Worm (Caenorhabditis elegans) whole organism, early embryonic: Measurements from ENCODE around the gene Y4C6A.4.

Experiments
- B0310.2 ChIP-seq: sonication (generic microtip); optimal IDR thresholded peaks from 2 replicates; lab custom pipeline; 2016; ENCODE audit warnings: mild to moderate bottlenecking, missing genetic modification characterization, missing compliant biosample characterization
- F13C5.2 ChIP-seq: sonication (generic microtip); optimal IDR thresholded peaks from 2 replicates; lab custom pipeline; 2017; ENCODE audit warnings: mild to moderate bottlenecking, missing genetic modification characterization, inconsistent platforms, missing compliant biosample characterization
- aly-1 ChIP-seq: sonication (generic microtip); optimal IDR thresholded peaks from 2 replicates; lab custom pipeline; 2016; ENCODE audit warnings: missing genetic modification characterization, missing compliant biosample characterization
- ama-1 ChIP-seq: fragments of 150-350 bp; optimal IDR thresholded peaks from 2 replicates; lab custom pipeline; 2014
- ceh-13 ChIP-seq: fragments of 200-800 bp; sonication (Bioruptor generic); optimal IDR thresholded peaks from 2 replicates; lab custom pipeline; 2018; ENCODE audit warnings: mild to moderate bottlenecking, missing genetic modification characterization, missing compliant biosample characterization
- ets-7 ChIP-seq: sonication (generic microtip); optimal IDR thresholded peaks from 2 replicates; lab custom pipeline; 2016; ENCODE audit warnings: missing genotype, missing genetic modification characterization, missing compliant biosample characterization
- flt-1 ChIP-seq: fragments of 200-800 bp; sonication (Bioruptor generic); IDR thresholded peaks from 2 replicates; pipeline ENCODE4 v1.3.6; 2022; ENCODE audit warnings: missing genetic modification characterization, missing compliant biosample characterization
- hmg-4 ChIP-seq: fragments of 200-800 bp; sonication (Bioruptor generic); optimal IDR thresholded peaks from 2 replicates; lab custom pipeline; 2018; ENCODE audit warnings: mild to moderate bottlenecking, missing genetic modification characterization, missing compliant biosample characterization
- pes-1 ChIP-seq: fragments of 200-800 bp; sonication (Bioruptor generic); IDR thresholded peaks from 2 replicates; pipeline ENCODE4 v1.3.6; 2022; ENCODE audit warnings: missing genetic modification reagents, missing genetic modification characterization, missing compliant biosample characterization
- scrt-1 ChIP-seq: fragments of 200-800 bp; sonication (Bioruptor generic); IDR thresholded peaks from 2 replicates; pipeline ENCODE4 v1.3.6; 2022; ENCODE audit warnings: missing genetic modification characterization, missing compliant biosample characterization
- sea-1 ChIP-seq: fragments of 200-800 bp; sonication (Bioruptor generic); conservative IDR thresholded peaks from 2 replicates; pipeline ENCODE4 v1.3.6; 2022; ENCODE audit warnings: missing genetic modification characterization, missing compliant biosample characterization
- tbx-11 ChIP-seq: fragments of 200-800 bp; sonication (Bioruptor generic); IDR thresholded peaks from 2 replicates; pipeline ENCODE4 v1.3.6; 2022; ENCODE audit warnings: missing genetic modification characterization, missing compliant biosample characterization

- TF ChIP-seq scrt-1 (GFP tag; lab: Robert Waterston, UW): no peak
- TF ChIP-seq ama-1 (lab: Kevin White, UChicago): no peak
- TF ChIP-seq aly-1: no peak
- TF ChIP-seq tbx-11 (GFP tag; lab: Robert Waterston, UW): no peak
- TF ChIP-seq ceh-13 (GFP tag; lab: Kevin White, UChicago): no peak
- TF ChIP-seq pes-1: no peak
- no peak for TF ChIP-seq hmg-4
- TF ChIP-seq sea-1: no peak
- no peak for TF ChIP-seq B0310.2
- no peak for TF ChIP-seq F13C5.2 (tag; lab: Kevin White, UChicago)
- TF ChIP-seq flt-1 (GFP tag; lab: Robert Waterston, UW): no peak
- no peak for TF ChIP-seq ets-7 (tag; lab: Kevin White, UChicago)
Measured at ce11 chrIV:5482231-5482630, 29.5 kb downstream of the Y4C6A.4 start, which contains the start of gene T11F8.12.
